Fruit fly (Drosophila melanogaster) whole organism, adult: ENCODE measurements around the gene Spn85F.

Source experiments
- CG11617 ChIP-seq: fragments of 200-800 bp; sonication (Bioruptor generic); optimal IDR thresholded peaks from 2 replicates; lab custom pipeline; 2017; ENCODE audit warnings: mild to moderate bottlenecking, missing biosample characterization, missing genetic modification reagents, missing genetic modification characterization
- CG12768 ChIP-seq: fragments of 200-800 bp; sonication (Bioruptor generic); optimal IDR thresholded peaks from 2 replicates; lab custom pipeline; 2017; ENCODE audit warnings: missing biosample characterization, missing genetic modification characterization, mild to moderate bottlenecking, moderate library complexity, missing genetic modification reagents
- CG14711 ChIP-seq: fragments of 200-800 bp; sonication (Bioruptor generic); optimal IDR thresholded peaks from 2 replicates; lab custom pipeline; 2018; ENCODE audit warnings: missing biosample characterization, mild to moderate bottlenecking, missing genetic modification characterization, moderate library complexity
- CG1620 ChIP-seq: fragments of 200-800 bp; sonication (Bioruptor generic); optimal IDR thresholded peaks from 2 replicates; lab custom pipeline; 2016; ENCODE audit warnings: missing biosample characterization, missing genetic modification characterization
- CG33017 ChIP-seq: fragments of 200-800 bp; sonication (Bioruptor generic); optimal IDR thresholded peaks from 2 replicates; lab custom pipeline; 2018; ENCODE audit warnings: missing biosample characterization, mild to moderate bottlenecking, missing genetic modification characterization, moderate library complexity
- CG5204 ChIP-seq: fragments of 200-800 bp; sonication (Bioruptor generic); optimal IDR thresholded peaks from 2 replicates; lab custom pipeline; 2016; ENCODE audit warnings: missing biosample characterization, missing genetic modification characterization
- CG7045 ChIP-seq: fragments of 200-800 bp; sonication (Bioruptor generic); optimal IDR thresholded peaks from 2 replicates; lab custom pipeline; 2017; ENCODE audit warnings: missing biosample characterization, mild to moderate bottlenecking, missing genetic modification characterization
- CG7101 ChIP-seq: fragments of 200-800 bp; sonication (Bioruptor generic); optimal IDR thresholded peaks from 2 replicates; lab custom pipeline; 2018; ENCODE audit warnings: missing biosample characterization, mild to moderate bottlenecking, missing genetic modification characterization, moderate library complexity
- Clk ChIP-seq: fragments of 200-800 bp; sonication (Bioruptor generic); optimal IDR thresholded peaks from 2 replicates; lab custom pipeline; 2017; ENCODE audit warnings: missing biosample characterization, missing genetic modification characterization
- Crg-1 ChIP-seq: fragments of 200-800 bp; sonication (Bioruptor generic); optimal IDR thresholded peaks from 2 replicates; lab custom pipeline; 2016; ENCODE audit warnings: missing biosample characterization, missing genetic modification characterization
- Hr96 ChIP-seq: fragments of 200-800 bp; sonication (Bioruptor generic); optimal IDR thresholded peaks from 2 replicates; lab custom pipeline; 2016; ENCODE audit warnings: missing biosample characterization, missing genetic modification characterization
- Mnt ChIP-seq: fragments of 200-800 bp; sonication (Bioruptor generic); optimal IDR thresholded peaks from 2 replicates; lab custom pipeline; 2016; ENCODE audit warnings: missing biosample characterization, mild to moderate bottlenecking, missing genetic modification characterization
- bab1 ChIP-seq: fragments of 200-800 bp; sonication (Bioruptor generic); optimal IDR thresholded peaks from 3 replicates; lab custom pipeline; 2019; ENCODE audit warnings: missing biosample characterization, mild to moderate bottlenecking, missing genetic modification characterization, moderate library complexity
- cic ChIP-seq: fragments of 200-800 bp; sonication (Bioruptor generic); optimal IDR thresholded peaks from 2 replicates; lab custom pipeline; 2017; ENCODE audit warnings: missing biosample characterization, mild to moderate bottlenecking, missing genetic modification characterization, moderate library complexity
- cnc ChIP-seq, 2 experiments: fragments of >200 bp; optimal IDR thresholded peaks; 2 replicates each; lab custom pipeline; 2017
- kay ChIP-seq: fragments of 200-800 bp; sonication (Bioruptor generic); peaks from one replicate; lab custom pipeline; 2016; ENCODE audit warnings: missing biosample characterization, missing genetic modification characterization, borderline replicate concordance
- ovo ChIP-seq: fragments of 200-800 bp; sonication (Bioruptor generic); optimal IDR thresholded peaks from 2 replicates; lab custom pipeline; 2016; ENCODE audit warnings: missing biosample characterization, missing genetic modification characterization
- pad ChIP-seq: fragments of 200-800 bp; sonication (Bioruptor generic); optimal IDR thresholded peaks from 3 replicates; lab custom pipeline; 2017; ENCODE audit warnings: missing biosample characterization, missing genetic modification characterization, mild to moderate bottlenecking, moderate library complexity, missing genetic modification reagents
- tj ChIP-seq: fragments of 200-800 bp; sonication (Bioruptor generic); optimal IDR thresholded peaks from 3 replicates; lab custom pipeline; 2017; ENCODE audit warnings: missing biosample characterization, mild to moderate bottlenecking, missing genetic modification characterization, moderate library complexity
- toe ChIP-seq: fragments of 200-800 bp; sonication (Bioruptor generic); optimal IDR thresholded peaks from 2 replicates; lab custom pipeline; 2016; ENCODE audit warnings: missing biosample characterization, missing genetic modification characterization

Gene Spn85F

dm6 chr3R:9956725-9957124 is 40.2 kb upstream of the Spn85F start:
- TF ChIP-seq CG7101 (no peak), kay (GFP tag; lab: Kevin White, UChicago) (no peak), CG1620 (GFP tag; lab: Kevin White, UChicago) (no peak), Hr96 (GFP tag; lab: Kevin White, UChicago) (no peak), pad (GFP tag; lab: Kevin White, UChicago) (no peak), CG12768 (no peak), tj (GFP tag; lab: Kevin White, UChicago) (no peak), ovo (GFP tag; lab: Kevin White, UChicago) (no peak), CG7045 (no peak), toe (GFP tag; lab: Kevin White, UChicago) (no peak), CG5204 (GFP tag; lab: Kevin White, UChicago) (no peak), CG33017 (tag; lab: Kevin White, UChicago) (no peak), cic (no peak)

- TF ChIP-seq CG7101 (no peak), cnc (optimal IDR thresholded peaks at IDR 0.05; lab: Kevin White, UChicago) (peak in 1 of 2 experiments; percentile 84), Clk (GFP tag; lab: Kevin White, UChicago) (no peak), cic (peak; percentile 65)
Observed at dm6 chr3R:9957202-9957601, 39.8 kb upstream of the Spn85F start.

dm6 chr3R:9959911-9960310 is 37.1 kb upstream of the Spn85F start:
- TF ChIP-seq Mnt (GFP tag; lab: Kevin White, UChicago) (no peak), kay (GFP tag; lab: Kevin White, UChicago) (no peak), Hr96 (GFP tag; lab: Kevin White, UChicago) (no peak), pad (GFP tag; lab: Kevin White, UChicago) (no peak), CG12768 (no peak), CG7101 (no peak), CG33017 (tag; lab: Kevin White, UChicago) (no peak), CG7045 (no peak), Crg-1 (GFP tag; lab: Kevin White, UChicago) (no peak), ovo (GFP tag; lab: Kevin White, UChicago) (no peak)

- TF ChIP-seq CG14711 (tag; lab: Kevin White, UChicago): no peak
- no peak for TF ChIP-seq CG7045
- TF ChIP-seq toe (GFP tag; lab: Kevin White, UChicago): no peak
- TF ChIP-seq cic: no peak
- TF ChIP-seq kay (GFP tag; lab: Kevin White, UChicago): no peak
- TF ChIP-seq CG1620 (GFP tag; lab: Kevin White, UChicago): no peak
- no peak for TF ChIP-seq Mnt (GFP tag; lab: Kevin White, UChicago)
- no peak for TF ChIP-seq pad (GFP tag; lab: Kevin White, UChicago)
- no peak for TF ChIP-seq CG33017 (tag; lab: Kevin White, UChicago)
- TF ChIP-seq CG5204 (GFP tag; lab: Kevin White, UChicago): no peak
- TF ChIP-seq CG12768: no peak
- TF ChIP-seq CG11617: no peak
- no peak for TF ChIP-seq ovo (GFP tag; lab: Kevin White, UChicago)
- TF ChIP-seq Hr96 (GFP tag; lab: Kevin White, UChicago): no peak
- no peak for TF ChIP-seq bab1 (GFP tag; lab: Kevin White, UChicago)
- TF ChIP-seq CG7101: no peak
- no peak for TF ChIP-seq Crg-1 (GFP tag; lab: Kevin White, UChicago)
- TF ChIP-seq cnc (optimal IDR thresholded peaks at IDR 0.05; lab: Kevin White, UChicago): no peak
Observed at dm6 chr3R:9961163-9962072, 35.5 kb upstream of the Spn85F start.

dm6 chr3R:9963179-9963905 is 33.6 kb upstream of the Spn85F start:
- TF ChIP-seq Clk (GFP tag; lab: Kevin White, UChicago) (no peak), CG12768 (no peak), toe (GFP tag; lab: Kevin White, UChicago) (no peak), Crg-1 (GFP tag; lab: Kevin White, UChicago) (no peak), CG5204 (GFP tag; lab: Kevin White, UChicago) (no peak), CG33017 (tag; lab: Kevin White, UChicago) (no peak)

- TF ChIP-seq tj (GFP tag; lab: Kevin White, UChicago) (no peak), Clk (GFP tag; lab: Kevin White, UChicago) (no peak), kay (GFP tag; lab: Kevin White, UChicago) (no peak), CG14711 (tag; lab: Kevin White, UChicago) (no peak), Crg-1 (GFP tag; lab: Kevin White, UChicago) (no peak), cic (no peak), toe (GFP tag; lab: Kevin White, UChicago) (no peak)
Observed at dm6 chr3R:9964600-9965301, 32.2 kb upstream of the Spn85F start.
